Worm (Caenorhabditis elegans) whole organism, young adult: ENCODE measurements around the gene rrc-1.

ENCODE experiments used
- B0019.2 ChIP-seq: fragments of 200-800 bp; sonication (Bioruptor generic); conservative IDR thresholded peaks from 2 replicates; pipeline ENCODE4 v1.3.6; 2022; ENCODE audit warnings: missing genetic modification reagents, missing genetic modification characterization, missing compliant biosample characterization
- B0261.1 ChIP-seq: sonication (generic microtip); optimal IDR thresholded peaks from 2 replicates; lab custom pipeline; 2016; ENCODE audit warnings: mild to moderate bottlenecking, missing genetic modification characterization, moderate library complexity, missing compliant biosample characterization
- C06A6.2 ChIP-seq: fragments of 200-800 bp; sonication (Bioruptor generic); conservative IDR thresholded peaks from 2 replicates; pipeline ENCODE4 v1.3.6; 2022; ENCODE audit warnings: missing genetic modification characterization, missing compliant biosample characterization
- F10E7.11 ChIP-seq: sonication (generic microtip); optimal IDR thresholded peaks from 2 replicates; lab custom pipeline; 2017; ENCODE audit warnings: mild to moderate bottlenecking, missing genetic modification characterization, moderate library complexity, missing compliant biosample characterization
- F22D6.2 ChIP-seq: sonication (generic microtip); optimal IDR thresholded peaks from 2 replicates; lab custom pipeline; 2016; ENCODE audit warnings: mild to moderate bottlenecking, missing genetic modification characterization, missing compliant biosample characterization
- F55B11.4 ChIP-seq: sonication (generic microtip); optimal IDR thresholded peaks from 2 replicates; lab custom pipeline; 2016; ENCODE audit warnings: missing compliant biosample characterization, missing genetic modification characterization, borderline replicate concordance; ENCODE audit not compliant: insufficient read depth
- F57C9.4 ChIP-seq: sonication (generic microtip); optimal IDR thresholded peaks from 2 replicates; lab custom pipeline; 2017; ENCODE audit warnings: mild to moderate bottlenecking, missing genetic modification characterization, missing compliant biosample characterization
- Y53F4B.3 ChIP-seq: fragments of 200-800 bp; sonication (Bioruptor generic); IDR thresholded peaks from 2 replicates; pipeline ENCODE4 v1.3.6; 2022; ENCODE audit warnings: missing genetic modification reagents, missing genetic modification characterization, missing compliant biosample characterization
- Y95B8A.8 ChIP-seq: fragments of 200-800 bp; sonication (Bioruptor generic); IDR thresholded peaks from 2 replicates; pipeline ENCODE4 v1.3.6; 2022; ENCODE audit warnings: missing genetic modification reagents, missing genetic modification characterization, missing compliant biosample characterization
- ZK185.1 ChIP-seq: sonication (generic microtip); optimal IDR thresholded peaks from 2 replicates; lab custom pipeline; 2016; ENCODE audit warnings: mild to moderate bottlenecking, missing genetic modification characterization, missing compliant biosample characterization; ENCODE audit not compliant: poor library complexity, severe bottlenecking
- aptf-3 ChIP-seq: fragments of 200-800 bp; sonication (Bioruptor generic); IDR thresholded peaks from 2 replicates; pipeline ENCODE4 v1.3.6; 2022; ENCODE audit warnings: missing genetic modification characterization, missing compliant biosample characterization
- bed-1 ChIP-seq: fragments of 200-800 bp; sonication (Bioruptor generic); IDR thresholded peaks from 2 replicates; pipeline ENCODE4 v1.3.6; 2022; ENCODE audit warnings: missing genetic modification reagents, missing genetic modification characterization, missing compliant biosample characterization
- bed-2 ChIP-seq: fragments of 200-800 bp; sonication (Bioruptor generic); IDR thresholded peaks from 2 replicates; pipeline ENCODE4 v1.3.6; 2022; ENCODE audit warnings: missing genetic modification reagents, missing genetic modification characterization, missing compliant biosample characterization
- cebp-1 ChIP-seq, 2 experiments: fragments of 200-800 bp in 1 of 2; sonication (Bioruptor generic) in 1 of 2; sonication (generic microtip) in 1 of 2; IDR thresholded peaks in 1 of 2; optimal IDR thresholded peaks in 1 of 2; 2 replicates each; pipeline versions ENCODE4 v1.3.6 to Lab custom; 2017 to 2022; ENCODE audit warnings: missing compliant biosample characterization in 2 of 2, missing genetic modification characterization in 2 of 2, mild to moderate bottlenecking in 1 of 2, missing genetic modification reagents in 1 of 2, moderate library complexity in 1 of 2
- cebp-2 ChIP-seq: fragments of 200-800 bp; sonication (Bioruptor generic); IDR thresholded peaks from 2 replicates; pipeline ENCODE4 v1.3.6; 2022; ENCODE audit warnings: missing genetic modification characterization, missing compliant biosample characterization
- chd-7 ChIP-seq: sonication (generic microtip); optimal IDR thresholded peaks from 2 replicates; lab custom pipeline; 2016; ENCODE audit warnings: mild to moderate bottlenecking, missing genetic modification characterization, moderate library complexity, missing compliant biosample characterization
- egrh-3 ChIP-seq: fragments of 200-800 bp; sonication (Bioruptor generic); IDR thresholded peaks from 2 replicates; pipeline ENCODE4 v1.3.6; 2022; ENCODE audit warnings: missing genetic modification reagents, missing genetic modification characterization, missing compliant biosample characterization
- hlh-26 ChIP-seq: fragments of 200-800 bp; sonication (Bioruptor generic); conservative IDR thresholded peaks from 2 replicates; pipeline ENCODE4 v1.3.6; 2022; ENCODE audit warnings: missing genetic modification reagents, missing genetic modification characterization, missing compliant biosample characterization
- hrde-1 ChIP-seq: sonication (generic microtip); optimal IDR thresholded peaks from 2 replicates; lab custom pipeline; 2016; ENCODE audit warnings: missing genetic modification characterization, mild to moderate bottlenecking, missing compliant biosample characterization, moderate library complexity, missing genotype, missing genetic modification reagents, borderline replicate concordance
- hsf-1 ChIP-seq: fragments of 200-800 bp; sonication (Bioruptor generic); IDR thresholded peaks from 2 replicates; pipeline ENCODE4 v1.3.6; 2022; ENCODE audit warnings: missing genetic modification reagents, missing genetic modification characterization, missing compliant biosample characterization
- lin-26 ChIP-seq: fragments of 200-800 bp; sonication (Bioruptor generic); IDR thresholded peaks from 2 replicates; pipeline ENCODE4 v1.3.6; 2022; ENCODE audit warnings: missing genetic modification reagents, missing genetic modification characterization, missing compliant biosample characterization
- lin-35 ChIP-seq, 3 experiments: fragments of 150-350 bp in 2 of 3; sonication (generic microtip) in 1 of 3; optimal IDR thresholded peaks; 2 replicates each; lab custom pipeline; 2014 to 2018; ENCODE audit warnings: missing biosample characterization in 3 of 3, missing genetic modification characterization in 3 of 3, missing genetic modification reagents in 3 of 3
- lin-54 ChIP-seq: fragments of 200-800 bp; sonication (Bioruptor generic); optimal IDR thresholded peaks from 2 replicates; lab custom pipeline; 2018; ENCODE audit warnings: mild to moderate bottlenecking, missing genetic modification characterization, missing compliant biosample characterization
- madf-8 ChIP-seq: fragments of 200-800 bp; sonication (Bioruptor generic); conservative IDR thresholded peaks from 2 replicates; pipeline ENCODE4 v1.3.6; 2022; ENCODE audit warnings: missing genetic modification reagents, missing genetic modification characterization, missing compliant biosample characterization
- mel-28 ChIP-seq: sonication (generic microtip); optimal IDR thresholded peaks from 2 replicates; lab custom pipeline; 2016; ENCODE audit warnings: borderline replicate concordance, mild to moderate bottlenecking, missing genetic modification characterization, missing compliant biosample characterization
- mes-4 ChIP-seq: sonication (generic microtip); optimal IDR thresholded peaks from 2 replicates; lab custom pipeline; 2016; ENCODE audit warnings: missing genotype, missing genetic modification characterization, missing compliant biosample characterization
- mxl-1 ChIP-seq: sonication (generic microtip); optimal IDR thresholded peaks from 2 replicates; lab custom pipeline; 2016; ENCODE audit warnings: missing genetic modification characterization, missing compliant biosample characterization
- nhr-80 ChIP-seq: sonication (generic microtip); optimal IDR thresholded peaks from 2 replicates; lab custom pipeline; 2016; ENCODE audit warnings: missing genetic modification characterization, missing compliant biosample characterization
- nhr-90 ChIP-seq: sonication (generic microtip); optimal IDR thresholded peaks from 2 replicates; lab custom pipeline; 2016; ENCODE audit warnings: missing genotype, mild to moderate bottlenecking, missing genetic modification characterization, missing compliant biosample characterization
- repo-1 ChIP-seq: sonication (generic microtip); optimal IDR thresholded peaks from 2 replicates; lab custom pipeline; 2017; ENCODE audit warnings: mild to moderate bottlenecking, missing genetic modification characterization, missing compliant biosample characterization
- sea-2 ChIP-seq: fragments of 200-800 bp; sonication (Bioruptor generic); IDR thresholded peaks from 2 replicates; pipeline ENCODE4 v1.3.6; 2022; ENCODE audit warnings: missing genetic modification characterization, missing compliant biosample characterization
- snpc-1.3 ChIP-seq: sonication (generic microtip); optimal IDR thresholded peaks from 2 replicates; lab custom pipeline; 2017; ENCODE audit warnings: missing genetic modification characterization, mild to moderate bottlenecking, missing compliant biosample characterization, antibody characterized with exemption, moderate library complexity, missing genotype, missing genetic modification reagents; ENCODE audit not compliant: insufficient read depth
- sptf-2 ChIP-seq: fragments of 200-800 bp; sonication (Bioruptor generic); optimal IDR thresholded peaks from 2 replicates; lab custom pipeline; 2018; ENCODE audit warnings: mild to moderate bottlenecking, missing genetic modification characterization, missing compliant biosample characterization
- tbp1 ChIP-seq: fragments of 200-800 bp; sonication (Bioruptor generic); optimal IDR thresholded peaks from 2 replicates; lab custom pipeline; 2018; ENCODE audit warnings: mild to moderate bottlenecking, missing genetic modification characterization, missing compliant biosample characterization
- tlf-1 ChIP-seq: fragments of 200-800 bp; sonication (Bioruptor generic); optimal IDR thresholded peaks from 2 replicates; lab custom pipeline; 2018; ENCODE audit warnings: mild to moderate bottlenecking, missing genetic modification characterization, missing compliant biosample characterization
- unc-130 ChIP-seq: sonication (generic microtip); optimal IDR thresholded peaks from 2 replicates; lab custom pipeline; 2016; ENCODE audit warnings: missing genetic modification reagents, missing genetic modification characterization, missing compliant biosample characterization
- ztf-26 ChIP-seq: sonication (generic microtip); optimal IDR thresholded peaks from 2 replicates; lab custom pipeline; 2017; ENCODE audit warnings: missing genetic modification characterization, missing compliant biosample characterization
- ztf-28 ChIP-seq: fragments of 200-800 bp; sonication (Bioruptor generic); IDR thresholded peaks from 2 replicates; pipeline ENCODE4 v1.3.6; 2022; ENCODE audit warnings: missing genetic modification reagents, missing genetic modification characterization, missing compliant biosample characterization
- ztf-6 ChIP-seq: fragments of 200-800 bp; sonication (Bioruptor generic); IDR thresholded peaks from 2 replicates; pipeline ENCODE4 v1.3.6; 2022; ENCODE audit warnings: missing genetic modification reagents, missing genetic modification characterization, missing compliant biosample characterization

Gene rrc-1

ce11 chrX:9831215-9831614 is at the start of gene rrc-1:
rrc-1 (minus strand) TSS chrX:9831288.
- TF ChIP-seq ztf-28 (GFP tag; lab: Robert Waterston, UW) (no peak), mel-28 (tag; lab: Kevin White, UChicago) (no peak), ztf-26 (tag; lab: Kevin White, UChicago) (no peak), lin-54 (GFP tag; lab: Kevin White, UChicago) (no peak), lin-35 (GFP tag; optimal IDR thresholded peaks at IDR 0.05; lab: Kevin White, UChicago) (no peak), C06A6.2 (GFP tag; lab: Robert Waterston, UW) (no peak), hrde-1 (tag; lab: Kevin White, UChicago) (no peak), mes-4 (no peak), ZK185.1 (tag; lab: Kevin White, UChicago) (no peak), mxl-1 (tag; lab: Kevin White, UChicago) (no peak), tlf-1 (GFP tag; lab: Kevin White, UChicago) (no peak), B0261.1 (tag; lab: Kevin White, UChicago) (no peak), bed-2 (no peak), sptf-2 (GFP tag; lab: Kevin White, UChicago) (no peak), repo-1 (tag; lab: Kevin White, UChicago) (no peak), snpc-1.3 (tag; lab: Kevin White, UChicago) (no peak), sea-2 (no peak), F57C9.4 (tag; lab: Kevin White, UChicago) (no peak), F10E7.11 (tag; lab: Kevin White, UChicago) (no peak), Y95B8A.8 (GFP tag; lab: Robert Waterston, UW) (no peak)

ce11 chrX:9877117-9877516 is 46.0 kb upstream of the rrc-1 start, which contains the start of gene R07B1.9:
R07B1.9 (plus strand) TSS chrX:9877417.
- TF ChIP-seq hlh-26 (GFP tag; lab: Robert Waterston, UW) = no peak
- no peak for TF ChIP-seq B0019.2 (GFP tag; lab: Robert Waterston, UW)
- TF ChIP-seq chd-7 (tag; lab: Kevin White, UChicago) = no peak
- TF ChIP-seq hsf-1 (GFP tag; lab: Robert Waterston, UW) = no peak
- TF ChIP-seq egrh-3 (GFP tag; lab: Robert Waterston, UW) = no peak
- TF ChIP-seq nhr-90 (tag; lab: Kevin White, UChicago) = no peak
- no peak for TF ChIP-seq F55B11.4
- no peak for TF ChIP-seq Y53F4B.3 (GFP tag; lab: Robert Waterston, UW)

- no peak for TF ChIP-seq cebp-2 (GFP tag; lab: Robert Waterston, UW)
- no peak for TF ChIP-seq bed-1 (GFP tag; lab: Robert Waterston, UW)
- TF ChIP-seq tbp1 (GFP tag; lab: Kevin White, UChicago) = no peak
- no peak for TF ChIP-seq lin-26 (GFP tag; lab: Robert Waterston, UW)
These were observed 41.5 kb upstream of the rrc-1 start, which contains the start of gene R07B1.8 for ce11 chrX:9872554-9872953. R07B1.8 (minus strand) TSS chrX:9872654.

ce11 chrX:9869522-9869921 is 38.4 kb upstream of the rrc-1 start, which contains the start of gene R07B1.13:
R07B1.13 (plus strand) TSS chrX:9869822.
- TF ChIP-seq madf-8 (GFP tag; lab: Robert Waterston, UW) (no peak), nhr-80 (tag; lab: Kevin White, UChicago) (no peak), ztf-28 (GFP tag; lab: Robert Waterston, UW) (no peak), aptf-3 (GFP tag; lab: Robert Waterston, UW) (no peak), ztf-6 (no peak), unc-130 (GFP tag; lab: Kevin White, UChicago) (no peak), cebp-1 (GFP tag; IDR thresholded peaks at IDR 0.05; lab: Robert Waterston, UW) (no peak), cebp-1 (tag; optimal IDR thresholded peaks at IDR 0.05; lab: Kevin White, UChicago) (no peak), Y53F4B.3 (GFP tag; lab: Robert Waterston, UW) (no peak), tlf-1 (GFP tag; lab: Kevin White, UChicago) (no peak), F22D6.2 (tag; lab: Kevin White, UChicago) (no peak)
- TF ChIP-seq, all 124 proteins: peak for 0
